Fruit fly (Drosophila melanogaster): ENCODE data around the gene CG13272.

dm6 chr2L:16861126-16861525 lies 56.4 kb downstream of the CG13272 start, which contains the start of gene CG6012:
- TF ChIP-seq Crg-1 (GFP tag; optimal IDR thresholded peaks at IDR 0.05) (no peak), CG12768 (GFP tag; optimal IDR thresholded peaks at IDR 0.05) (no peak), bab1 (GFP tag; optimal IDR thresholded peaks at IDR 0.05) (no peak), CG33017 (tag; optimal IDR thresholded peaks at IDR 0.05) (no peak), Hr96 (GFP tag; optimal IDR thresholded peaks at IDR 0.05) (no peak), CG5204 (GFP tag; optimal IDR thresholded peaks at IDR 0.05) (no peak), toe (GFP tag; optimal IDR thresholded peaks at IDR 0.05) (no peak), ovo (GFP tag; optimal IDR thresholded peaks at IDR 0.05) (no peak), tj (GFP tag; optimal IDR thresholded peaks at IDR 0.05) (no peak), cnc (optimal IDR thresholded peaks at IDR 0.05) (no peak), CG7101 (tag; optimal IDR thresholded peaks at IDR 0.05) (no peak), CG11617 (GFP tag; optimal IDR thresholded peaks at IDR 0.05) (no peak)

Data from whole organism, adult.